Worm (Caenorhabditis elegans): Measurements from ENCODE around the gene C53A5.16.

C53A5.16 gene

ce11 chrV:14532374-14532773, 10.0 kb upstream of the C53A5.16 start:
- TF ChIP-seq efl-1 (optimal IDR thresholded peaks at IDR 0.05) (no peak), efl-1 (GFP tag; optimal IDR thresholded peaks at IDR 0.05 in 1 of 2) (peak in 1 of 2 experiments; percentile 18), elt-3 (tag; optimal IDR thresholded peaks at IDR 0.05) (no peak), nhr-84 (tag; optimal IDR thresholded peaks at IDR 0.05) (no peak), nhr-71 (tag; optimal IDR thresholded peaks at IDR 0.05) (no peak), pax-3 (tag; optimal IDR thresholded peaks at IDR 0.05) (peak; percentile 71), alr-1 (tag; optimal IDR thresholded peaks at IDR 0.05; ENCODE audit: borderline replicate concordance) (no peak), xbp-1 (tag; optimal IDR thresholded peaks at IDR 0.05) (no peak), hlh-17 (GFP tag; optimal IDR thresholded peaks at IDR 0.05; ENCODE audit: borderline replicate concordance) (no peak), sptf-1 (tag; optimal IDR thresholded peaks at IDR 0.05) (no peak), lin-13 (GFP tag; optimal IDR thresholded peaks at IDR 0.05) (no peak), swsn-7 (tag; optimal IDR thresholded peaks at IDR 0.05) (no peak), dsc-1 (tag; optimal IDR thresholded peaks at IDR 0.05) (peak; percentile 52), ztf-11 (tag; optimal IDR thresholded peaks at IDR 0.05) (no peak), lin-14 (GFP tag; optimal IDR thresholded peaks at IDR 0.05) (no peak), fkh-8 (tag; optimal IDR thresholded peaks at IDR 0.05) (peak; percentile 83), nhr-19 (GFP tag; conservative IDR thresholded peaks at IDR 0.05) (no peak), snu-23 (GFP tag; optimal IDR thresholded peaks at IDR 0.05) (no peak), vab-15 (tag; optimal IDR thresholded peaks at IDR 0.05) (no peak), nhr-76 (tag; optimal IDR thresholded peaks at IDR 0.05) (no peak), ets-5 (GFP tag; IDR thresholded peaks at IDR 0.05) (no peak), nhr-47 (tag; optimal IDR thresholded peaks at IDR 0.05) (peak; percentile 29), sup-37 (GFP tag; optimal IDR thresholded peaks at IDR 0.05) (no peak)

- no peak for TF ChIP-seq hlh-4 (tag; optimal IDR thresholded peaks at IDR 0.05)
- no peak for TF ChIP-seq nhr-11 (tag; optimal IDR thresholded peaks at IDR 0.05)
- no peak for TF ChIP-seq lin-15B (tag; optimal IDR thresholded peaks at IDR 0.05)
- no peak for TF ChIP-seq nhr-76 (tag; optimal IDR thresholded peaks at IDR 0.05)
- no peak for TF ChIP-seq C16A3.4 (tag; optimal IDR thresholded peaks at IDR 0.05)
- TF ChIP-seq Y116A8C.19 (tag; optimal IDR thresholded peaks at IDR 0.05; ENCODE audit: borderline replicate concordance) = no peak
- no peak for TF ChIP-seq blmp-1 (tag; optimal IDR thresholded peaks at IDR 0.05)
- TF ChIP-seq snpc-4 (tag; optimal IDR thresholded peaks at IDR 0.05) = no peak
- TF ChIP-seq unc-98 (GFP tag; IDR thresholded peaks at IDR 0.05) = no peak
- TF ChIP-seq mef-2 (tag; optimal IDR thresholded peaks at IDR 0.05) = no peak
- no peak for TF ChIP-seq sptf-1 (tag; optimal IDR thresholded peaks at IDR 0.05)
- no peak for TF ChIP-seq F16B12.6 (tag; optimal IDR thresholded peaks at IDR 0.05)
- TF ChIP-seq ztf-4 (tag; optimal IDR thresholded peaks at IDR 0.05) = no peak
- TF ChIP-seq C34B4.2 (tag; optimal IDR thresholded peaks at IDR 0.05) = no peak
- no peak for TF ChIP-seq elt-2 (tag; optimal IDR thresholded peaks at IDR 0.05)
- no peak for TF ChIP-seq alr-1 (tag; optimal IDR thresholded peaks at IDR 0.05; ENCODE audit: borderline replicate concordance)
- no peak for TF ChIP-seq mep-1 (tag; optimal IDR thresholded peaks at IDR 0.05)
- no peak for TF ChIP-seq nhr-237 (tag; optimal IDR thresholded peaks at IDR 0.05)
Measured at ce11 chrV:14530813-14531212, 8.4 kb upstream of the C53A5.16 start, which contains the start of gene kcnl-4. Gene kcnl-4 (plus strand): TSS chrV:14531113.

ce11 chrV:14527210-14527609, 4.8 kb upstream of the C53A5.16 start:
- no peak for TF ChIP-seq elt-3 (tag; optimal IDR thresholded peaks at IDR 0.05)
- TF ChIP-seq mab-9 (GFP tag; IDR thresholded peaks at IDR 0.05) = no peak
- TF ChIP-seq dpl-1 (GFP tag; optimal IDR thresholded peaks at IDR 0.05) = no peak
- TF ChIP-seq nhr-90 (tag; optimal IDR thresholded peaks at IDR 0.05; ENCODE audit: poor library complexity) = no peak
- TF ChIP-seq skn-1 (tag; optimal IDR thresholded peaks at IDR 0.05) = no peak
- no peak for TF ChIP-seq elt-2 (tag; optimal IDR thresholded peaks at IDR 0.05)
- TF ChIP-seq C04F5.9 (tag; optimal IDR thresholded peaks at IDR 0.05) = no peak

Data from whole organism, L1 larva.